Worm (Caenorhabditis elegans) whole organism, early embryonic: ENCODE data around the gene cht-1.

Source experiments
- B0310.2 ChIP-seq: sonication (generic microtip); optimal IDR thresholded peaks from 2 replicates; lab custom pipeline; 2016; ENCODE audit warnings: mild to moderate bottlenecking, missing genetic modification characterization, missing compliant biosample characterization
- F13C5.2 ChIP-seq: sonication (generic microtip); optimal IDR thresholded peaks from 2 replicates; lab custom pipeline; 2017; ENCODE audit warnings: mild to moderate bottlenecking, missing genetic modification characterization, inconsistent platforms, missing compliant biosample characterization
- aly-1 ChIP-seq: sonication (generic microtip); optimal IDR thresholded peaks from 2 replicates; lab custom pipeline; 2016; ENCODE audit warnings: missing genetic modification characterization, missing compliant biosample characterization
- ama-1 ChIP-seq: fragments of 150-350 bp; optimal IDR thresholded peaks from 2 replicates; lab custom pipeline; 2014
- ceh-13 ChIP-seq: fragments of 200-800 bp; sonication (Bioruptor generic); optimal IDR thresholded peaks from 2 replicates; lab custom pipeline; 2018; ENCODE audit warnings: mild to moderate bottlenecking, missing genetic modification characterization, missing compliant biosample characterization
- ceh-36 ChIP-seq: sonication (generic microtip); optimal IDR thresholded peaks from 2 replicates; lab custom pipeline; 2016; ENCODE audit warnings: missing genetic modification characterization, inconsistent platforms, missing compliant biosample characterization
- ets-7 ChIP-seq: sonication (generic microtip); optimal IDR thresholded peaks from 2 replicates; lab custom pipeline; 2016; ENCODE audit warnings: missing genotype, missing genetic modification characterization, missing compliant biosample characterization
- flt-1 ChIP-seq: fragments of 200-800 bp; sonication (Bioruptor generic); IDR thresholded peaks from 2 replicates; pipeline ENCODE4 v1.3.6; 2022; ENCODE audit warnings: missing genetic modification characterization, missing compliant biosample characterization
- hmbx-1 ChIP-seq: sonication (generic microtip); optimal IDR thresholded peaks from 2 replicates; lab custom pipeline; 2016; ENCODE audit warnings: mild to moderate bottlenecking, missing genetic modification characterization, missing compliant biosample characterization
- hmg-4 ChIP-seq: fragments of 200-800 bp; sonication (Bioruptor generic); optimal IDR thresholded peaks from 2 replicates; lab custom pipeline; 2018; ENCODE audit warnings: mild to moderate bottlenecking, missing genetic modification characterization, missing compliant biosample characterization
- hnd-1 ChIP-seq: sonication (generic microtip); optimal IDR thresholded peaks from 2 replicates; lab custom pipeline; 2016; ENCODE audit warnings: missing genetic modification characterization, missing compliant biosample characterization
- pes-1 ChIP-seq: fragments of 200-800 bp; sonication (Bioruptor generic); IDR thresholded peaks from 2 replicates; pipeline ENCODE4 v1.3.6; 2022; ENCODE audit warnings: missing genetic modification reagents, missing genetic modification characterization, missing compliant biosample characterization
- scrt-1 ChIP-seq: fragments of 200-800 bp; sonication (Bioruptor generic); IDR thresholded peaks from 2 replicates; pipeline ENCODE4 v1.3.6; 2022; ENCODE audit warnings: missing genetic modification characterization, missing compliant biosample characterization
- sea-1 ChIP-seq: fragments of 200-800 bp; sonication (Bioruptor generic); conservative IDR thresholded peaks from 2 replicates; pipeline ENCODE4 v1.3.6; 2022; ENCODE audit warnings: missing genetic modification characterization, missing compliant biosample characterization
- tbx-11 ChIP-seq: fragments of 200-800 bp; sonication (Bioruptor generic); IDR thresholded peaks from 2 replicates; pipeline ENCODE4 v1.3.6; 2022; ENCODE audit warnings: missing genetic modification characterization, missing compliant biosample characterization
- tbx-37 ChIP-seq: fragments of 200-800 bp; sonication (Bioruptor generic); conservative IDR thresholded peaks from 2 replicates; pipeline ENCODE4 v1.3.6; 2022; ENCODE audit warnings: missing genetic modification reagents, missing genetic modification characterization, missing compliant biosample characterization
- tra-4 ChIP-seq: sonication (generic microtip); optimal IDR thresholded peaks from 2 replicates; lab custom pipeline; 2017; ENCODE audit warnings: missing genetic modification characterization, missing compliant biosample characterization

The cht-1 gene

ce11 chrX:3366782-3367181, 33.0 kb downstream of the cht-1 start:
- TF ChIP-seq scrt-1 (GFP tag; lab: Robert Waterston, UW) (no peak), hmg-4 (GFP tag; lab: Kevin White, UChicago) (no peak), tbx-37 (GFP tag; lab: Robert Waterston, UW) (no peak), hmbx-1 (tag; lab: Kevin White, UChicago) (no peak), pes-1 (no peak), hnd-1 (tag; lab: Kevin White, UChicago) (no peak), tra-4 (tag; lab: Kevin White, UChicago) (no peak), F13C5.2 (tag; lab: Kevin White, UChicago) (no peak), ama-1 (lab: Kevin White, UChicago) (no peak), flt-1 (GFP tag; lab: Robert Waterston, UW) (no peak), ets-7 (no peak), B0310.2 (tag; lab: Kevin White, UChicago) (no peak), ceh-13 (GFP tag; lab: Kevin White, UChicago) (no peak)

- TF ChIP-seq tbx-11 (GFP tag; lab: Robert Waterston, UW): no peak
- TF ChIP-seq ets-7: no peak
- no peak for TF ChIP-seq F13C5.2 (tag; lab: Kevin White, UChicago)
- TF ChIP-seq sea-1 (GFP tag; lab: Robert Waterston, UW): no peak
- no peak for TF ChIP-seq scrt-1 (GFP tag; lab: Robert Waterston, UW)
- TF ChIP-seq pes-1: no peak
- no peak for TF ChIP-seq flt-1 (GFP tag; lab: Robert Waterston, UW)
- no peak for TF ChIP-seq B0310.2 (tag; lab: Kevin White, UChicago)
- TF ChIP-seq hmg-4 (GFP tag; lab: Kevin White, UChicago): no peak
- TF ChIP-seq aly-1 (tag; lab: Kevin White, UChicago): no peak
- no peak for TF ChIP-seq tra-4 (tag; lab: Kevin White, UChicago)
- TF ChIP-seq hnd-1 (tag; lab: Kevin White, UChicago): no peak
- TF ChIP-seq ceh-13 (GFP tag; lab: Kevin White, UChicago): no peak
- TF ChIP-seq tbx-37 (GFP tag; lab: Robert Waterston, UW): no peak
- TF ChIP-seq hmbx-1 (tag; lab: Kevin White, UChicago): no peak
- no peak for TF ChIP-seq ceh-36 (tag; lab: Kevin White, UChicago)
- TF ChIP-seq ama-1 (lab: Kevin White, UChicago): no peak
Observed at ce11 chrX:3362378-3362777, 37.4 kb downstream of the cht-1 start, which contains the start of gene dhs-26. Gene dhs-26, minus strand, starts transcription at chrX:3362493.

- TF ChIP-seq F13C5.2 (tag; lab: Kevin White, UChicago): no peak
- TF ChIP-seq ceh-36 (tag; lab: Kevin White, UChicago): no peak
- no peak for TF ChIP-seq hnd-1 (tag; lab: Kevin White, UChicago)
- no peak for TF ChIP-seq sea-1 (GFP tag; lab: Robert Waterston, UW)
- no peak for TF ChIP-seq flt-1 (GFP tag; lab: Robert Waterston, UW)
- TF ChIP-seq pes-1: no peak
Observed at ce11 chrX:3351526-3351925, 48.3 kb downstream of the cht-1 start, which contains the start of gene ZK816.1. Gene ZK816.1, plus strand, starts transcription at chrX:3351712.

ce11 chrX:3350306-3350705, 49.5 kb downstream of the cht-1 start, which contains the start of gene nspg-4:
Gene nspg-4, minus strand, starts transcription at chrX:3350406.
- TF ChIP-seq tbx-37 (GFP tag; lab: Robert Waterston, UW) (no peak), tra-4 (tag; lab: Kevin White, UChicago) (no peak)

ce11 chrX:3347904-3348441, 51.8 kb downstream of the cht-1 start, which contains the start of gene ZK816.3:
Gene ZK816.3, plus strand, starts transcription at chrX:3348391.
- TF ChIP-seq hmg-4 (GFP tag; lab: Kevin White, UChicago) (peak; percentile 83), tbx-37 (GFP tag; lab: Robert Waterston, UW) (peak; percentile 72), ets-7 (peak; percentile 41), tra-4 (tag; lab: Kevin White, UChicago) (peak; percentile 29), hnd-1 (tag; lab: Kevin White, UChicago) (peak; percentile 60), ceh-13 (GFP tag; lab: Kevin White, UChicago) (peak; percentile 68), flt-1 (GFP tag; lab: Robert Waterston, UW) (peak; percentile 87), hmbx-1 (tag; lab: Kevin White, UChicago) (peak; percentile 23), aly-1 (tag; lab: Kevin White, UChicago) (peak; percentile 82), ama-1 (lab: Kevin White, UChicago) (no peak), B0310.2 (tag; lab: Kevin White, UChicago) (peak; percentile 69), pes-1 (peak; percentile 89), sea-1 (GFP tag; lab: Robert Waterston, UW) (peak; percentile 90), scrt-1 (GFP tag; lab: Robert Waterston, UW) (peak; percentile 91), tbx-11 (GFP tag; lab: Robert Waterston, UW) (peak; percentile 89), ceh-36 (tag; lab: Kevin White, UChicago) (peak; percentile 83), F13C5.2 (tag; lab: Kevin White, UChicago) (peak; percentile 74)
